Worm (Caenorhabditis elegans) whole organism, L1 larva: Measurements from ENCODE around the gene cld-1.

Experiments
- C16A3.4 ChIP-seq: fragments of 150-350 bp; optimal IDR thresholded peaks from 2 replicates; lab custom pipeline; 2014; ENCODE audit warnings: missing biosample characterization, missing genetic modification characterization
- C34B4.2 ChIP-seq: sonication (generic microtip); optimal IDR thresholded peaks from 2 replicates; lab custom pipeline; 2017; ENCODE audit warnings: mild to moderate bottlenecking, missing genetic modification characterization, missing compliant biosample characterization
- F16B12.6 ChIP-seq: fragments of 150-350 bp; optimal IDR thresholded peaks from 2 replicates; lab custom pipeline; 2014; ENCODE audit warnings: missing biosample characterization, missing genetic modification characterization
- alr-1 ChIP-seq: fragments of 200-800 bp; sonication (Bioruptor generic); optimal IDR thresholded peaks from 2 replicates; lab custom pipeline; 2018; ENCODE audit warnings: borderline replicate concordance, mild to moderate bottlenecking, missing genetic modification characterization, missing compliant biosample characterization
- aly-2 ChIP-seq: fragments of 150-350 bp; optimal IDR thresholded peaks from 2 replicates; lab custom pipeline; 2014; ENCODE audit warnings: missing biosample characterization, missing genetic modification characterization
- ama-1 ChIP-seq: fragments of 150-350 bp; optimal IDR thresholded peaks from 2 replicates; lab custom pipeline; 2014
- blmp-1 ChIP-seq: fragments of 150-350 bp; optimal IDR thresholded peaks from 2 replicates; lab custom pipeline; 2014; ENCODE audit warnings: missing biosample characterization, missing genetic modification characterization
- ceh-63 ChIP-seq: fragments of 200-800 bp; sonication (Bioruptor generic); optimal IDR thresholded peaks from 2 replicates; lab custom pipeline; 2018; ENCODE audit warnings: mild to moderate bottlenecking, missing genetic modification characterization, missing compliant biosample characterization
- elt-3 ChIP-seq, 6 experiments: fragments of 150-350 bp in 1 of 6; sonication (generic microtip); optimal IDR thresholded peaks; 2 replicates each; lab custom pipeline; 2017 to 2018; ENCODE audit warnings: missing biosample characterization in 6 of 6, missing genetic modification characterization in 6 of 6, inconsistent platforms in 1 of 6
- hpl-2 ChIP-seq: fragments of 150-350 bp; optimal IDR thresholded peaks from 2 replicates; lab custom pipeline; 2014; ENCODE audit warnings: missing biosample characterization, missing genetic modification reagents, missing genetic modification characterization
- jun-1 ChIP-seq: fragments of 150-350 bp; optimal IDR thresholded peaks from 2 replicates; lab custom pipeline; 2014; ENCODE audit warnings: missing biosample characterization, missing genetic modification reagents, missing genetic modification characterization
- lin-14 ChIP-seq: fragments of 200-800 bp; sonication (Bioruptor generic); optimal IDR thresholded peaks from 2 replicates; lab custom pipeline; 2018; ENCODE audit warnings: mild to moderate bottlenecking, missing genetic modification characterization, moderate library complexity, missing compliant biosample characterization
- lin-15B ChIP-seq: fragments of 150-350 bp; sonication (generic microtip); optimal IDR thresholded peaks from 3 replicates; lab custom pipeline; 2014; ENCODE audit warnings: missing biosample characterization, missing genetic modification characterization
- lin-35 ChIP-seq, 2 experiments: fragments of 150-350 bp; optimal IDR thresholded peaks; 2 replicates each; lab custom pipeline; 2014; ENCODE audit warnings: missing biosample characterization in 2 of 2, missing genetic modification characterization in 2 of 2, missing genetic modification reagents in 2 of 2
- lsy-2 ChIP-seq, 2 experiments: fragments of 150-350 bp; optimal IDR thresholded peaks; 2 replicates each; lab custom pipeline; 2014; ENCODE audit warnings: missing biosample characterization in 2 of 2, missing genetic modification characterization in 2 of 2
- mef-2 ChIP-seq: fragments of 150-350 bp; optimal IDR thresholded peaks from 2 replicates; lab custom pipeline; 2014; ENCODE audit warnings: missing biosample characterization, missing genetic modification characterization
- mep-1 ChIP-seq: fragments of 150-350 bp; optimal IDR thresholded peaks from 2 replicates; lab custom pipeline; 2014; ENCODE audit warnings: missing biosample characterization, missing genetic modification characterization
- nhr-11 ChIP-seq: fragments of 150-350 bp; optimal IDR thresholded peaks from 2 replicates; lab custom pipeline; 2014; ENCODE audit warnings: missing biosample characterization, missing genetic modification characterization
- nhr-12 ChIP-seq: sonication (generic microtip); optimal IDR thresholded peaks from 2 replicates; lab custom pipeline; 2017; ENCODE audit warnings: missing biosample characterization, missing genetic modification characterization
- nhr-19 ChIP-seq: fragments of 200-800 bp; sonication (Bioruptor generic); conservative IDR thresholded peaks from 2 replicates; pipeline ENCODE4 v1.3.6; 2022; ENCODE audit warnings: missing genetic modification characterization, missing compliant biosample characterization
- nhr-237 ChIP-seq: fragments of 150-350 bp; optimal IDR thresholded peaks from 2 replicates; lab custom pipeline; 2014; ENCODE audit warnings: missing biosample characterization, missing genetic modification characterization
- nhr-84 ChIP-seq: sonication (generic microtip); optimal IDR thresholded peaks from 2 replicates; lab custom pipeline; 2017; ENCODE audit warnings: missing biosample characterization, missing genetic modification characterization
- nhr-85 ChIP-seq: sonication (generic microtip); peaks from one replicate; lab custom pipeline; 2016; ENCODE audit warnings: missing genetic modification characterization, inconsistent platforms, missing compliant biosample characterization
- rnt-1 ChIP-seq: sonication (generic microtip); optimal IDR thresholded peaks from 2 replicates; lab custom pipeline; 2016; ENCODE audit warnings: mild to moderate bottlenecking, missing genetic modification characterization, moderate library complexity, missing compliant biosample characterization
- sox-4 ChIP-seq: sonication (generic microtip); optimal IDR thresholded peaks from 2 replicates; lab custom pipeline; 2016; ENCODE audit warnings: missing genetic modification characterization, missing compliant biosample characterization
- tbx-2 ChIP-seq: sonication (generic microtip); optimal IDR thresholded peaks from 2 replicates; lab custom pipeline; 2016; ENCODE audit warnings: missing genetic modification characterization, missing compliant biosample characterization
- unc-130 ChIP-seq: fragments of 150-350 bp; optimal IDR thresholded peaks from 2 replicates; lab custom pipeline; 2017; ENCODE audit warnings: missing biosample characterization, missing genetic modification characterization, inconsistent platforms
- unc-30 ChIP-seq: sonication (generic microtip); optimal IDR thresholded peaks from 2 replicates; lab custom pipeline; 2017; ENCODE audit warnings: missing biosample characterization, missing genetic modification characterization
- unc-62 ChIP-seq: fragments of 150-350 bp; optimal IDR thresholded peaks from 2 replicates; lab custom pipeline; 2014; ENCODE audit warnings: missing biosample characterization, missing genetic modification reagents, missing genetic modification characterization
- unc-86 ChIP-seq: sonication (generic microtip); optimal IDR thresholded peaks from 2 replicates; lab custom pipeline; 2016; ENCODE audit warnings: missing genetic modification characterization, missing compliant biosample characterization
- unc-98 ChIP-seq: fragments of 200-800 bp; sonication (Bioruptor generic); IDR thresholded peaks from 2 replicates; pipeline ENCODE4 v1.3.6; 2022; ENCODE audit warnings: missing genetic modification characterization, missing compliant biosample characterization
- vab-15 ChIP-seq: sonication (generic microtip); optimal IDR thresholded peaks from 2 replicates; lab custom pipeline; 2017; ENCODE audit warnings: missing genotype, mild to moderate bottlenecking, missing genetic modification characterization, missing compliant biosample characterization
- ztf-11 ChIP-seq, 2 experiments: sonication (generic microtip); optimal IDR thresholded peaks; 2 replicates each; lab custom pipeline; 2016 to 2017; ENCODE audit warnings: missing genetic modification characterization in 2 of 2, missing biosample characterization in 1 of 2, missing compliant biosample characterization in 1 of 2
- ztf-4 ChIP-seq: fragments of 150-350 bp; optimal IDR thresholded peaks from 2 replicates; lab custom pipeline; 2014; ENCODE audit warnings: missing biosample characterization, missing genetic modification characterization

The cld-1 gene

DNA sequence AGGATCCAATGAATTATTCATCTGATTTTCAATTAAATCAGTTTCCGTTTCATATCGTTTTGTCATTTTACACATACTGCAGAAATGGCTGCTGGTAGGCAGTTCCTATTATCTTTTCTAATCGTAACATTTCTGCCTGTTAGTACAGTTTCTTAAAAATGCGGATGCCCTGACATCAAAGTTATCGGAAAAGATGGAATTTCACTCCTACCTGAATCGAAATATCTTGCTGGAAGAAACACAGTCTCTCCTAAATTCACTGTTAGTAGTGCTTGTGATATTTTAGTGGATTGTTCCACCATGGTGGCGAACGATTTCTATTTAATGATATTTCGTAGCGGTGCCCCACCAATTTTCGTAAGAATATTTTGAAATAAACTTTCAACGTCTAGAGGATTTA lies 12.4 kb upstream of the cld-1 start, which contains the start of gene F55G11.10:
F55G11.10 (plus strand) TSS at position 301 of the 400 bp plus-strand sequence.
- no peak for TF ChIP-seq unc-62
- TF ChIP-seq nhr-19 (GFP tag; lab: Robert Waterston, UW): no peak
- no peak for TF ChIP-seq alr-1 (tag; lab: Kevin White, UChicago)
- TF ChIP-seq vab-15 (tag; lab: Kevin White, UChicago): no peak
- no peak for TF ChIP-seq nhr-11 (tag; lab: Kevin White, UChicago)
- TF ChIP-seq lin-15B (tag; lab: Kevin White, UChicago): no peak
- no peak for TF ChIP-seq mef-2 (tag; lab: Kevin White, UChicago)
- no peak for TF ChIP-seq nhr-12 (tag; lab: Kevin White, UChicago)
- no peak for TF ChIP-seq ama-1 (lab: Kevin White, UChicago)

DNA sequence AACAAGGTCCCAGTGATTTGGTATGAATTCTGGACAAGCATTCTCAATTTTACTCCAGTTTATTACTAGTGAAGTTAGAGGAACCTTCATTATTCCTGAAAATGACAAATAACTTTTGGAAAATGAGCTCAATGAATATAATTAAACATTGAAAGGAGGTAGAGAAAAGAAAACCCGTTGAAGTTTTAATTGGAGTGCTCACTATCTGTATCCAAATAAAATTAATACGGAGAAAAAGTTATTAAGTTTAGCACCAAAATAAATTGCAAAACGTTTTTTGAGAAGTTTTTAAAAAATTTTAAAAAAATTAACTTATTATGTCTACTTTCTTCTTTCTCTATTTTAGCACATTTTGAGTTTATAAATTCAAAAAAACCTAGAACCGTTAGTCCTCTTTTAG lies 10.4 kb upstream of the cld-1 start, which contains the start of gene F55G11.1:
F55G11.1 (minus strand) TSS at position 101 of the 400 bp plus-strand sequence.
- TF ChIP-seq tbx-2 (tag; lab: Kevin White, UChicago) (no peak), nhr-11 (tag; lab: Kevin White, UChicago) (no peak), elt-3 (tag; optimal IDR thresholded peaks at IDR 0.05; lab: Kevin White, UChicago) (no peak), F16B12.6 (tag; lab: Kevin White, UChicago) (no peak), lsy-2 (tag; optimal IDR thresholded peaks at IDR 0.05; lab: Kevin White, UChicago) (no peak), blmp-1 (tag; lab: Kevin White, UChicago) (no peak), mep-1 (no peak), aly-2 (tag; lab: Kevin White, UChicago) (no peak), vab-15 (tag; lab: Kevin White, UChicago) (no peak), unc-30 (tag; lab: Kevin White, UChicago) (no peak), mef-2 (tag; lab: Kevin White, UChicago) (no peak), unc-130 (tag; lab: Kevin White, UChicago) (no peak)
- TF ChIP-seq, all 84 proteins: peak for 0

ce11 chrIV:12942633-12943032 lies 6.6 kb upstream of the cld-1 start, which contains the start of gene dct-19:
dct-19 (plus strand) TSS chrIV:12942933.
- TF ChIP-seq mef-2 (tag; lab: Kevin White, UChicago): no peak
- TF ChIP-seq nhr-11 (tag; lab: Kevin White, UChicago): no peak
- TF ChIP-seq hpl-2 (GFP tag; lab: Kevin White, UChicago): no peak
- no peak for TF ChIP-seq alr-1 (tag; lab: Kevin White, UChicago)
- no peak for TF ChIP-seq nhr-85 (tag; lab: Kevin White, UChicago)
- TF ChIP-seq nhr-19 (GFP tag; lab: Robert Waterston, UW): no peak
- TF ChIP-seq nhr-84 (tag; lab: Kevin White, UChicago): no peak
- no peak for TF ChIP-seq C16A3.4 (tag; lab: Kevin White, UChicago)
- TF ChIP-seq unc-98 (GFP tag; lab: Robert Waterston, UW): no peak

ce11 chrIV:12941254-12941653 lies 5.2 kb upstream of the cld-1 start, which contains the start of gene dod-24:
dod-24 (minus strand) TSS chrIV:12941354.
- TF ChIP-seq alr-1 (tag; lab: Kevin White, UChicago): no peak
- no peak for TF ChIP-seq nhr-237 (tag; lab: Kevin White, UChicago)
- TF ChIP-seq C34B4.2 (tag; lab: Kevin White, UChicago): no peak
- TF ChIP-seq lin-14 (GFP tag; lab: Kevin White, UChicago): no peak
- TF ChIP-seq ceh-63 (GFP tag; lab: Kevin White, UChicago): no peak
- TF ChIP-seq lin-35 (GFP tag; optimal IDR thresholded peaks at IDR 0.05; lab: Kevin White, UChicago): no peak
- TF ChIP-seq, all 84 proteins: peak for 0

- TF ChIP-seq rnt-1 (no peak), tbx-2 (tag; lab: Kevin White, UChicago) (no peak), ztf-11 (tag; optimal IDR thresholded peaks at IDR 0.05; lab: Kevin White, UChicago) (no peak), jun-1 (tag; lab: Kevin White, UChicago) (no peak), unc-86 (tag; lab: Kevin White, UChicago) (no peak), blmp-1 (tag; lab: Kevin White, UChicago) (no peak), alr-1 (tag; lab: Kevin White, UChicago) (no peak), mef-2 (tag; lab: Kevin White, UChicago) (no peak), unc-30 (tag; lab: Kevin White, UChicago) (no peak), sox-4 (no peak), C16A3.4 (tag; lab: Kevin White, UChicago) (no peak), ztf-4 (tag; lab: Kevin White, UChicago) (no peak)
- TF ChIP-seq, all 84 proteins: peak for 0
Observed at ce11 chrIV:12926639-12927038, 9.4 kb downstream of the cld-1 start, which contains the start of gene srlf-5. srlf-5 (minus strand) TSS chrIV:12926739.
